Fruit fly (Drosophila melanogaster) whole organism, embryonic: ENCODE measurements around the gene Plzf.

ENCODE experiments used
- Abd-B ChIP-seq: fragments of 200-800 bp; sonication (Bioruptor generic); optimal IDR thresholded peaks from 2 replicates; lab custom pipeline; 2018; ENCODE audit warnings: missing biosample characterization, mild to moderate bottlenecking, missing genetic modification characterization, moderate library complexity
- Atf3 ChIP-seq: fragments of 200-800 bp; sonication (Bioruptor generic); optimal IDR thresholded peaks from 3 replicates; lab custom pipeline; 2016; ENCODE audit warnings: missing biosample characterization, missing genetic modification characterization
- C15 ChIP-seq: fragments of 200-800 bp; sonication (Bioruptor generic); IDR thresholded peaks from 3 replicates; pipeline ENCODE4 v1.3.6; 2022; ENCODE audit warnings: missing biosample characterization, missing genetic modification characterization
- CG10147 ChIP-seq: fragments of 200-800 bp; sonication (Bioruptor generic); optimal IDR thresholded peaks from 2 replicates; lab custom pipeline; 2019; ENCODE audit warnings: missing biosample characterization, mild to moderate bottlenecking, missing genetic modification characterization, moderate library complexity
- CG11695 ChIP-seq: fragments of 200-800 bp; sonication (Bioruptor generic); IDR thresholded peaks from 3 replicates; pipeline ENCODE4 v1.3.6; 2022; ENCODE audit warnings: missing biosample characterization, missing genetic modification characterization
- CG12071 ChIP-seq: fragments of 200-800 bp; sonication (Bioruptor generic); optimal IDR thresholded peaks from 3 replicates; lab custom pipeline; 2018; ENCODE audit warnings: missing biosample characterization, mild to moderate bottlenecking, missing genetic modification characterization
- CG14667 ChIP-seq: fragments of 200-800 bp; sonication (Bioruptor generic); IDR thresholded peaks from 2 replicates; pipeline ENCODE4 v1.3.6; 2022; ENCODE audit warnings: missing biosample characterization, missing genetic modification characterization
- CG15073 ChIP-seq: fragments of 200-800 bp; sonication (Bioruptor generic); optimal IDR thresholded peaks from 2 replicates; lab custom pipeline; 2016; ENCODE audit warnings: missing biosample characterization, missing genetic modification characterization
- CG1792 ChIP-seq: fragments of 200-800 bp; sonication (Bioruptor generic); optimal IDR thresholded peaks from 2 replicates; lab custom pipeline; 2016; ENCODE audit warnings: missing biosample characterization, missing genetic modification characterization
- CG18764 ChIP-seq: fragments of 200-800 bp; sonication (Bioruptor generic); optimal IDR thresholded peaks from 3 replicates; lab custom pipeline; 2016; ENCODE audit warnings: missing biosample characterization, missing genetic modification characterization
- CG2889 ChIP-seq: fragments of 200-800 bp; sonication (Bioruptor generic); IDR thresholded peaks from 3 replicates; pipeline ENCODE4 v1.3.6; 2022; ENCODE audit warnings: missing biosample characterization, missing genetic modification characterization
- CG30403 ChIP-seq: fragments of 200-800 bp; sonication (Bioruptor generic); optimal IDR thresholded peaks from 3 replicates; lab custom pipeline; 2016; ENCODE audit warnings: missing biosample characterization, missing genetic modification characterization
- CG4707 ChIP-seq: fragments of 200-800 bp; sonication (Bioruptor generic); optimal IDR thresholded peaks from 2 replicates; lab custom pipeline; 2018; ENCODE audit warnings: missing biosample characterization, mild to moderate bottlenecking, missing genetic modification characterization, moderate library complexity
- CG5180 ChIP-seq: fragments of 200-800 bp; sonication (Bioruptor generic); optimal IDR thresholded peaks from 3 replicates; lab custom pipeline; 2017; ENCODE audit warnings: missing biosample characterization, missing genetic modification characterization, mild to moderate bottlenecking, moderate library complexity, missing genetic modification reagents
- CG5953 ChIP-seq: fragments of 200-800 bp; sonication (Bioruptor generic); IDR thresholded peaks from 2 replicates; pipeline ENCODE4 v1.3.6; 2022; ENCODE audit warnings: missing biosample characterization, missing genetic modification characterization
- CG7357 ChIP-seq: fragments of 200-800 bp; sonication (Bioruptor generic); IDR thresholded peaks from 3 replicates; pipeline ENCODE4 v1.3.6; 2022; ENCODE audit warnings: missing biosample characterization, missing genetic modification characterization
- CG7372 ChIP-seq: fragments of 200-800 bp; sonication (Bioruptor generic); IDR thresholded peaks from 2 replicates; pipeline ENCODE4 v1.3.6; 2022; ENCODE audit warnings: missing biosample characterization, missing genetic modification characterization
- CG8089 ChIP-seq: fragments of 200-800 bp; sonication (Bioruptor generic); optimal IDR thresholded peaks from 3 replicates; lab custom pipeline; 2016; ENCODE audit warnings: missing biosample characterization, missing genetic modification characterization
- CG8765 ChIP-seq: fragments of 200-800 bp; sonication (Bioruptor generic); IDR thresholded peaks from 2 replicates; pipeline ENCODE4 v1.3.6; 2022; ENCODE audit warnings: missing biosample characterization, missing genetic modification characterization
- CG9437 ChIP-seq: fragments of 200-800 bp; sonication (Bioruptor generic); optimal IDR thresholded peaks from 2 replicates; lab custom pipeline; 2018; ENCODE audit warnings: missing biosample characterization, mild to moderate bottlenecking, missing genetic modification characterization
- CG9609 ChIP-seq: fragments of 200-800 bp; sonication (Bioruptor generic); optimal IDR thresholded peaks from 3 replicates; lab custom pipeline; 2016; ENCODE audit warnings: missing biosample characterization, missing genetic modification characterization
- Camta ChIP-seq: fragments of 200-800 bp; sonication (Bioruptor generic); optimal IDR thresholded peaks from 2 replicates; lab custom pipeline; 2016; ENCODE audit warnings: missing biosample characterization, missing genetic modification characterization
- Dbx ChIP-seq: fragments of 200-800 bp; sonication (Bioruptor generic); IDR thresholded peaks from 3 replicates; pipeline ENCODE4 v1.3.6; 2022; ENCODE audit warnings: missing biosample characterization, missing genetic modification characterization
- Dek ChIP-seq: fragments of 200-800 bp; sonication (Bioruptor generic); optimal IDR thresholded peaks from 3 replicates; lab custom pipeline; 2019; ENCODE audit warnings: missing biosample characterization, mild to moderate bottlenecking, missing genetic modification characterization, moderate library complexity
- Dp ChIP-seq: fragments of 200-800 bp; sonication (Bioruptor generic); optimal IDR thresholded peaks from 2 replicates; lab custom pipeline; 2018; ENCODE audit warnings: missing biosample characterization, mild to moderate bottlenecking, missing genetic modification characterization, moderate library complexity
- E2f1 ChIP-seq: fragments of 200-800 bp; sonication (Bioruptor generic); IDR thresholded peaks from 2 replicates; pipeline ENCODE4 v1.3.6; 2022; ENCODE audit warnings: missing biosample characterization, missing genetic modification characterization
- Eip74EF ChIP-seq, 2 experiments: fragments of 200-800 bp in 1 of 2; fragments of >200 bp in 1 of 2; sonication (Bioruptor generic) in 1 of 2; optimal IDR thresholded peaks; 2 replicates each; lab custom pipeline; 2017 to 2019; ENCODE audit warnings: missing biosample characterization in 2 of 2, missing genetic modification characterization in 2 of 2, mild to moderate bottlenecking in 1 of 2, moderate library complexity in 1 of 2
- HHEX ChIP-seq: fragments of 200-800 bp; sonication (Bioruptor generic); optimal IDR thresholded peaks from 3 replicates; lab custom pipeline; 2017; ENCODE audit warnings: missing biosample characterization, mild to moderate bottlenecking, missing genetic modification characterization, missing genetic modification reagents
- HmgD ChIP-seq: fragments of 200-800 bp; sonication (Bioruptor generic); optimal IDR thresholded peaks from 3 replicates; lab custom pipeline; 2016; ENCODE audit warnings: missing biosample characterization, missing genetic modification characterization
- MESR4 ChIP-seq: fragments of 200-800 bp; sonication (Bioruptor generic); optimal IDR thresholded peaks from 2 replicates; lab custom pipeline; 2018; ENCODE audit warnings: missing biosample characterization, mild to moderate bottlenecking, missing genetic modification characterization, moderate library complexity
- Max ChIP-seq: fragments of 200-800 bp; sonication (Bioruptor generic); optimal IDR thresholded peaks from 2 replicates; lab custom pipeline; 2016; ENCODE audit warnings: missing biosample characterization, mild to moderate bottlenecking, missing genetic modification characterization
- NC2β ChIP-seq: fragments of 200-800 bp; sonication (Bioruptor generic); optimal IDR thresholded peaks from 2 replicates; lab custom pipeline; 2016; ENCODE audit warnings: missing biosample characterization, missing genetic modification characterization
- Opbp ChIP-seq: fragments of 200-800 bp; sonication (Bioruptor generic); IDR thresholded peaks from 3 replicates; pipeline ENCODE4 v1.3.6; 2022; ENCODE audit warnings: missing biosample characterization, missing genetic modification characterization; ENCODE audit not compliant: partially characterized antibody
- Rx ChIP-seq: fragments of 200-800 bp; sonication (Bioruptor generic); IDR thresholded peaks from 2 replicates; pipeline ENCODE4 v1.3.6; 2022; ENCODE audit warnings: missing biosample characterization, missing genetic modification characterization
- Tbp ChIP-seq: fragments of >200 bp; optimal IDR thresholded peaks from 2 replicates; lab custom pipeline; 2018; ENCODE audit warnings: missing biosample characterization, missing genetic modification characterization
- aop ChIP-seq: fragments of 200-800 bp; sonication (Bioruptor generic); IDR thresholded peaks from 2 replicates; pipeline ENCODE4 v1.3.6; 2022; ENCODE audit warnings: missing biosample characterization, missing genetic modification characterization
- btn ChIP-seq: fragments of 200-800 bp; sonication (Bioruptor generic); optimal IDR thresholded peaks from 2 replicates; lab custom pipeline; 2016; ENCODE audit warnings: missing biosample characterization, missing genetic modification characterization
- corto ChIP-seq: fragments of 200-800 bp; sonication (Bioruptor generic); optimal IDR thresholded peaks from 2 replicates; lab custom pipeline; 2016; ENCODE audit warnings: missing biosample characterization, mild to moderate bottlenecking, missing genetic modification characterization, moderate library complexity
- crp ChIP-seq, 2 experiments: fragments of 200-800 bp; sonication (Bioruptor generic); optimal IDR thresholded peaks; 2 replicates in 1 of 2; 3 replicates in 1 of 2; lab custom pipeline; 2017; ENCODE audit warnings: missing biosample characterization in 2 of 2, missing genetic modification characterization in 2 of 2, mild to moderate bottlenecking in 1 of 2, moderate library complexity in 1 of 2
- cwo ChIP-seq: fragments of 200-800 bp; sonication (Bioruptor generic); optimal IDR thresholded peaks from 3 replicates; lab custom pipeline; 2017; ENCODE audit warnings: missing biosample characterization, missing genetic modification characterization, mild to moderate bottlenecking, moderate library complexity, missing genetic modification reagents
- dati ChIP-seq: fragments of 200-800 bp; sonication (Bioruptor generic); IDR thresholded peaks from 2 replicates; pipeline ENCODE4 v1.3.6; 2022; ENCODE audit warnings: missing biosample characterization, missing genetic modification characterization
- gce ChIP-seq: fragments of 200-800 bp; sonication (Bioruptor generic); IDR thresholded peaks from 3 replicates; pipeline ENCODE4 v1.3.6; 2022; ENCODE audit warnings: missing biosample characterization, missing genetic modification characterization
- h ChIP-seq: fragments of >200 bp; optimal IDR thresholded peaks from 2 replicates; lab custom pipeline; 2017
- hbn ChIP-seq: fragments of 200-800 bp; sonication (Bioruptor generic); IDR thresholded peaks from 2 replicates; pipeline ENCODE4 v1.3.6; 2022; ENCODE audit warnings: missing biosample characterization, missing genetic modification characterization; ENCODE audit not compliant: partially characterized antibody
- jigr1 ChIP-seq: fragments of 200-800 bp; sonication (Bioruptor generic); IDR thresholded peaks from 3 replicates; pipeline ENCODE4 v1.3.6; 2022; ENCODE audit warnings: missing biosample characterization, missing genetic modification characterization
- pum ChIP-seq: fragments of 200-800 bp; sonication (Bioruptor generic); optimal IDR thresholded peaks from 2 replicates; lab custom pipeline; 2016; ENCODE audit warnings: missing biosample characterization, missing genetic modification characterization
- so ChIP-seq: fragments of 200-800 bp; sonication (Bioruptor generic); IDR thresholded peaks from 3 replicates; pipeline ENCODE4 v1.3.6; 2022; ENCODE audit warnings: missing biosample characterization, missing genetic modification characterization
- sr ChIP-seq: fragments of 200-800 bp; sonication (Bioruptor generic); IDR thresholded peaks from 3 replicates; pipeline ENCODE4 v1.3.6; 2022; ENCODE audit warnings: missing biosample characterization, missing genetic modification characterization
- stc ChIP-seq: fragments of 200-800 bp; sonication (Bioruptor generic); IDR thresholded peaks from 2 replicates; pipeline ENCODE4 v1.3.6; 2022; ENCODE audit warnings: missing biosample characterization, missing genetic modification characterization
- tna ChIP-seq: fragments of 200-800 bp; sonication (Bioruptor generic); IDR thresholded peaks from 2 replicates; pipeline ENCODE4 v1.3.6; 2022; ENCODE audit warnings: missing biosample characterization, missing genetic modification characterization; ENCODE audit not compliant: partially characterized antibody
- unpg ChIP-seq: fragments of 200-800 bp; sonication (Bioruptor generic); optimal IDR thresholded peaks from 3 replicates; lab custom pipeline; 2018; ENCODE audit warnings: missing biosample characterization, mild to moderate bottlenecking, missing genetic modification characterization, moderate library complexity
- zfh1 ChIP-seq: fragments of 200-800 bp; sonication (Bioruptor generic); IDR thresholded peaks from 3 replicates; pipeline ENCODE4 v1.3.6; 2022; ENCODE audit warnings: missing biosample characterization, missing genetic modification characterization

Plzf gene

DNA sequence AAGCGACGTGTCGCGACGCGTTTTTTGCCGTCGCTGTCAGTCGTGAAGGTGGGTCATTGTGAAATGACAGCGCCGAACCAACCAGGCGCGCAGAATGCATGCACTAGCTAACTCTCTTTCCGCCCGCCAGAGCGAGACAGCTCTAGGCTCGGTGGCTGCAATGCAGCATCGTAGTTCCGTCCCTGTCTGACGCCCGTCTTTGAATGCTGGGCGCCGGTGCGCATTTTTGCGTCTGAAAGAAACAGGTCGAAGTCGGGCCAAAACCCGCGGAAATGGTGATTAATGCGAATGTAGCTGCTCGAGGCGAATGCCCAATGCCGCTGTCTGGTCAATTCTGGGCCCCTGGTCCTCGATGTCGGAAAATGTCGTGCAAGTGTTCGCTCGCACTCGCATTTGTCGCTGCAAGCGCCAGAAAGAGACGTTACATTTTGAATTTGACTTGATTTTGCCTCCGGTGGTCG is 41.4 kb downstream of the Plzf start (continued):
- TF ChIP-seq CG8765 (GFP tag; lab: Robert Waterston, UW) (no peak), hbn (GFP tag; lab: Robert Waterston, UW) (no peak), HmgD (GFP tag; lab: Kevin White, UChicago) (peak; percentile 98), aop (GFP tag; lab: Robert Waterston, UW) (no peak), CG12071 (GFP tag; lab: Kevin White, UChicago) (peak; percentile 80), CG2889 (GFP tag; lab: Robert Waterston, UW) (no peak), sr (GFP tag; lab: Robert Waterston, UW) (no peak), NC2β (GFP tag; lab: Kevin White, UChicago) (peak; percentile 66), Eip74EF (GFP tag; optimal IDR thresholded peaks at IDR 0.05; lab: Kevin White, UChicago) (peak in 1 of 2 experiments; percentile 89), CG7372 (GFP tag; lab: Robert Waterston, UW) (no peak), CG15073 (GFP tag; lab: Kevin White, UChicago) (no peak), gce (GFP tag; lab: Robert Waterston, UW) (no peak), btn (GFP tag; lab: Kevin White, UChicago) (peak; percentile 62), Opbp (no peak), CG9437 (no peak), CG8089 (GFP tag; lab: Kevin White, UChicago) (peak; percentile 66), CG4707 (GFP tag; lab: Kevin White, UChicago) (peak; percentile 82), crp (GFP tag; optimal IDR thresholded peaks at IDR 0.05; lab: Kevin White, UChicago) (no peak), dati (GFP tag; lab: Robert Waterston, UW) (no peak), jigr1 (GFP tag; lab: Robert Waterston, UW) (no peak), E2f1 (GFP tag; lab: Robert Waterston, UW) (no peak), Atf3 (GFP tag; lab: Kevin White, UChicago) (no peak), MESR4 (GFP tag; lab: Kevin White, UChicago) (peak; percentile 32), corto (GFP tag; lab: Kevin White, UChicago) (no peak), cwo (GFP tag; lab: Kevin White, UChicago) (peak; percentile 94), CG11695 (GFP tag; lab: Robert Waterston, UW) (no peak), Tbp (GFP tag; lab: Kevin White, UChicago) (no peak), CG7357 (GFP tag; lab: Robert Waterston, UW) (no peak), C15 (no peak), Abd-B (GFP tag; lab: Kevin White, UChicago) (no peak), Camta (GFP tag; lab: Kevin White, UChicago) (peak; percentile 16), stc (GFP tag; lab: Robert Waterston, UW) (no peak), HHEX (GFP tag; lab: Kevin White, UChicago) (peak; percentile 51), CG9609 (no peak), Rx (GFP tag; lab: Robert Waterston, UW) (no peak), CG14667 (GFP tag; lab: Robert Waterston, UW) (no peak), Dek (tag; lab: Kevin White, UChicago) (peak; percentile 47), CG18764 (peak; percentile 56), Max (GFP tag; lab: Kevin White, UChicago) (peak; percentile 26), unpg (GFP tag; lab: Kevin White, UChicago) (peak; percentile 24), h (lab: Kevin White, UChicago) (peak; percentile 25), CG5180 (peak; percentile 94), Dp (GFP tag; lab: Kevin White, UChicago) (peak; percentile 76), CG1792 (no peak), pum (peak; percentile 5), Dbx (no peak), CG10147 (GFP tag; lab: Kevin White, UChicago) (no peak), tna (GFP tag; lab: Robert Waterston, UW) (no peak), CG30403 (GFP tag; lab: Kevin White, UChicago) (no peak), zfh1 (GFP tag; lab: Robert Waterston, UW) (no peak), so (GFP tag; lab: Robert Waterston, UW) (no peak), CG5953 (GFP tag; lab: Robert Waterston, UW) (no peak)
